Worm (Caenorhabditis elegans) whole organism, early embryonic: Measurements from ENCODE around the gene swsn-1.

Experiments used
- F13C5.2 ChIP-seq: sonication (generic microtip); optimal IDR thresholded peaks from 2 replicates; lab custom pipeline; 2017; ENCODE audit warnings: mild to moderate bottlenecking, missing genetic modification characterization, inconsistent platforms, missing compliant biosample characterization
- aly-1 ChIP-seq: sonication (generic microtip); optimal IDR thresholded peaks from 2 replicates; lab custom pipeline; 2016; ENCODE audit warnings: missing genetic modification characterization, missing compliant biosample characterization
- ama-1 ChIP-seq: fragments of 150-350 bp; optimal IDR thresholded peaks from 2 replicates; lab custom pipeline; 2014
- ets-7 ChIP-seq: sonication (generic microtip); optimal IDR thresholded peaks from 2 replicates; lab custom pipeline; 2016; ENCODE audit warnings: missing genotype, missing genetic modification characterization, missing compliant biosample characterization
- hmbx-1 ChIP-seq: sonication (generic microtip); optimal IDR thresholded peaks from 2 replicates; lab custom pipeline; 2016; ENCODE audit warnings: mild to moderate bottlenecking, missing genetic modification characterization, missing compliant biosample characterization
- hmg-4 ChIP-seq: fragments of 200-800 bp; sonication (Bioruptor generic); optimal IDR thresholded peaks from 2 replicates; lab custom pipeline; 2018; ENCODE audit warnings: mild to moderate bottlenecking, missing genetic modification characterization, missing compliant biosample characterization
- hnd-1 ChIP-seq: sonication (generic microtip); optimal IDR thresholded peaks from 2 replicates; lab custom pipeline; 2016; ENCODE audit warnings: missing genetic modification characterization, missing compliant biosample characterization
- pes-1 ChIP-seq: fragments of 200-800 bp; sonication (Bioruptor generic); IDR thresholded peaks from 2 replicates; pipeline ENCODE4 v1.3.6; 2022; ENCODE audit warnings: missing genetic modification reagents, missing genetic modification characterization, missing compliant biosample characterization
- scrt-1 ChIP-seq: fragments of 200-800 bp; sonication (Bioruptor generic); IDR thresholded peaks from 2 replicates; pipeline ENCODE4 v1.3.6; 2022; ENCODE audit warnings: missing genetic modification characterization, missing compliant biosample characterization
- sea-1 ChIP-seq: fragments of 200-800 bp; sonication (Bioruptor generic); conservative IDR thresholded peaks from 2 replicates; pipeline ENCODE4 v1.3.6; 2022; ENCODE audit warnings: missing genetic modification characterization, missing compliant biosample characterization
- tbx-11 ChIP-seq: fragments of 200-800 bp; sonication (Bioruptor generic); IDR thresholded peaks from 2 replicates; pipeline ENCODE4 v1.3.6; 2022; ENCODE audit warnings: missing genetic modification characterization, missing compliant biosample characterization
- tbx-37 ChIP-seq: fragments of 200-800 bp; sonication (Bioruptor generic); conservative IDR thresholded peaks from 2 replicates; pipeline ENCODE4 v1.3.6; 2022; ENCODE audit warnings: missing genetic modification reagents, missing genetic modification characterization, missing compliant biosample characterization
- tra-4 ChIP-seq: sonication (generic microtip); optimal IDR thresholded peaks from 2 replicates; lab custom pipeline; 2017; ENCODE audit warnings: missing genetic modification characterization, missing compliant biosample characterization

DNA sequence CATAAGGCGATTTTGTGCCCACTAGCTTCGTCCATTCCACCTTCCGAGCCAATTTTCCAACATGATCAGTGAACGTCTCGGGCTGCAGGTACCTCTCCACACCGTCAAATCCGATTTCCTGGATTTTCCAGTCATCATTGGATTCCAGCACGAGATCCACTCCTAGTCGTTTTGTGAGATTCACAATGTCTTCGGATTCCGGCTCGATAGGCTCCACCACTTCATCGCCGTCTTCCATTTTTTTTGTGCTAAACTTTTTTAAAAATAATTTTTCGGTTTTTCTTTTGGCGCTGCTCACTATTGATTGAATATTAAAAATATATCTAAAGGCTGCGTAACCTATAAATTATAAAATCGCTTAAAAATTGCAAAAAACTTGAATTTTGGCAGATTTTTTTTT lies 17.7 kb upstream of the swsn-1 start, which contains the start of gene mdt-17:
- TF ChIP-seq F13C5.2 = no peak
- no peak for TF ChIP-seq hmbx-1
- no peak for TF ChIP-seq tbx-37 (GFP tag; lab: Robert Waterston, UW)
- TF ChIP-seq tbx-11 (GFP tag; lab: Robert Waterston, UW) = no peak
- TF ChIP-seq scrt-1 (GFP tag; lab: Robert Waterston, UW) = no peak
- TF ChIP-seq ama-1 (lab: Kevin White, UChicago) = no peak
- no peak for TF ChIP-seq hnd-1 (tag; lab: Kevin White, UChicago)
- no peak for TF ChIP-seq aly-1 (tag; lab: Kevin White, UChicago)
- no peak for TF ChIP-seq hmg-4
- no peak for TF ChIP-seq tra-4 (tag; lab: Kevin White, UChicago)
- TF ChIP-seq pes-1 (GFP tag; lab: Robert Waterston, UW) = 0 out of 2 replicates have a peak, but pooled peaks have one; percentile 34
- no peak for TF ChIP-seq ets-7
- no peak for TF ChIP-seq sea-1 (GFP tag; lab: Robert Waterston, UW)
